Fruit fly (Drosophila melanogaster) whole organism, wandering third instar larva: ENCODE data around the gene repo.
A peak's percentile ranks its signal among the peaks of the same experiment; 100 is the strongest.

Experiments
- Abd-B ChIP-seq: fragments of >200 bp; optimal IDR thresholded peaks from 2 replicates; lab custom pipeline; 2017; ENCODE audit warnings: missing biosample characterization, missing genetic modification characterization
- CrebA ChIP-seq: fragments of 200-800 bp; sonication (Bioruptor generic); optimal IDR thresholded peaks from 2 replicates; lab custom pipeline; 2016; ENCODE audit warnings: missing biosample characterization, mild to moderate bottlenecking, missing genetic modification characterization, borderline replicate concordance
- Dfd ChIP-seq: fragments of >200 bp; optimal IDR thresholded peaks from 2 replicates; lab custom pipeline; 2017; ENCODE audit warnings: missing biosample characterization, missing genetic modification characterization
- Hr78 ChIP-seq: fragments of >200 bp; optimal IDR thresholded peaks from 2 replicates; lab custom pipeline; 2017; ENCODE audit warnings: missing biosample characterization, missing genetic modification characterization
- Jra ChIP-seq: sonication (Bioruptor generic); optimal IDR thresholded peaks from 2 replicates; lab custom pipeline; 2016; ENCODE audit warnings: missing biosample characterization, missing genetic modification characterization
- Mio ChIP-seq: sonication (Bioruptor generic); optimal IDR thresholded peaks from 2 replicates; lab custom pipeline; 2016; ENCODE audit warnings: missing biosample characterization, missing genetic modification characterization
- Myc ChIP-seq: fragments of >200 bp; optimal IDR thresholded peaks from 2 replicates; lab custom pipeline; 2017
- OdsH ChIP-seq: fragments of 200-800 bp; sonication (Bioruptor generic); optimal IDR thresholded peaks from 2 replicates; lab custom pipeline; 2016; ENCODE audit warnings: missing biosample characterization, mild to moderate bottlenecking, missing genetic modification characterization
- fru ChIP-seq: fragments of 200-800 bp; sonication (Bioruptor generic); optimal IDR thresholded peaks from 3 replicates; lab custom pipeline; 2016; ENCODE audit warnings: missing biosample characterization, mild to moderate bottlenecking, missing genetic modification characterization
- h ChIP-seq: fragments of 200-800 bp; sonication (Bioruptor generic); optimal IDR thresholded peaks from 3 replicates; lab custom pipeline; 2016; ENCODE audit warnings: missing biosample characterization, mild to moderate bottlenecking, missing genetic modification characterization
- lola ChIP-seq: fragments of >200 bp; optimal IDR thresholded peaks from 2 replicates; lab custom pipeline; 2017; ENCODE audit warnings: missing biosample characterization, missing genetic modification characterization
- pan ChIP-seq: fragments of >200 bp; optimal IDR thresholded peaks from 2 replicates; lab custom pipeline; 2017
- usp ChIP-seq: fragments of >200 bp; optimal IDR thresholded peaks from 2 replicates; lab custom pipeline; 2017; ENCODE audit warnings: missing biosample characterization, missing genetic modification characterization

DNA sequence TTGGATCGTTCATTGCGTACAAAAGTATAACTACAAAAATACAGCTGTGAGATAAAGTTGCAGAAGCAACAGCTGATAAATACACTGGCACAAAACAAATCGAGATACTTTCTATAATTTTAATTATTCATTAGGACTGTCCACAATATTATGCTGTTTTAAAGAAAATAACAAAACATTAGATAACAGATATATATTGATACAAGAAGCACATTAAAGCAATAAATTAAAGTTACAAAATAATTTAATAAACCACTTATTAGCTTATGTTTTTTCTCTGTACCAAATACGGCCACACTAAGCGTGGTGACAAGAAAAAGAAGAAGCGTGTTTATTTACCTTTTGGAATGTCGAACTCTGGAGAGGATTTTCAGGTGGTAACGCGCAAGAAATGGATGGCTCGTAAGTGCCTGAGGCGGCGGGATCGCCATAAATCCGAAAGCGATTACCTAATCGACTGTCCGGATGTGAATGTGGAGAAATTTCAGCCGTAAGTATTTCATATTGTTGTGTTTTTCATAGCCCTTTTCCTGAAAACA, 15.7 kb upstream of the repo start, which contains the start of the genes CG7988 and CG7183:
- TF ChIP-seq CrebA (GFP tag; lab: Kevin White, UChicago) (no peak), Dfd (no peak), OdsH (GFP tag; lab: Kevin White, UChicago) (peak; percentile 98), Mio (GFP tag; lab: Kevin White, UChicago) (peak; percentile 75), pan (lab: Kevin White, UChicago) (no peak), Myc (no peak), Hr78 (GFP tag; lab: Kevin White, UChicago) (no peak), lola (GFP tag; lab: Kevin White, UChicago) (no peak), h (GFP tag; lab: Kevin White, UChicago) (peak; percentile 98), Abd-B (GFP tag; lab: Kevin White, UChicago) (no peak), fru (GFP tag; lab: Kevin White, UChicago) (peak; percentile 98), usp (GFP tag; lab: Kevin White, UChicago) (no peak), Jra (peak; percentile 96)
